Fruit fly (Drosophila melanogaster) whole organism, embryonic: Measurements from ENCODE around the gene Cyp4d14.
A peak's percentile ranks its signal among the peaks of the same experiment; 100 is the strongest.

Experiments
- Aef1 ChIP-seq: fragments of 200-800 bp; sonication (Bioruptor generic); IDR thresholded peaks from 3 replicates; pipeline ENCODE4 v1.3.6; 2022; ENCODE audit warnings: missing biosample characterization, missing genetic modification characterization
- Antp ChIP-seq: fragments of 200-800 bp; sonication (Bioruptor generic); optimal IDR thresholded peaks from 3 replicates; lab custom pipeline; 2016; ENCODE audit warnings: missing biosample characterization, missing genetic modification characterization
- Atf6 ChIP-seq: fragments of 200-800 bp; sonication (Bioruptor generic); IDR thresholded peaks from 2 replicates; pipeline ENCODE4 v1.3.6; 2022; ENCODE audit warnings: missing biosample characterization, missing genetic modification characterization
- CG11723 ChIP-seq: fragments of 200-800 bp; sonication (Bioruptor generic); optimal IDR thresholded peaks from 2 replicates; lab custom pipeline; 2017; ENCODE audit warnings: missing biosample characterization, mild to moderate bottlenecking, missing genetic modification characterization
- CG12744 ChIP-seq: fragments of 200-800 bp; sonication (Bioruptor generic); optimal IDR thresholded peaks from 2 replicates; lab custom pipeline; 2016; ENCODE audit warnings: missing biosample characterization, missing genetic modification characterization
- CG13287 ChIP-seq: fragments of 200-800 bp; sonication (Bioruptor generic); IDR thresholded peaks from 2 replicates; pipeline ENCODE4 v1.3.6; 2022; ENCODE audit warnings: missing biosample characterization, missing genetic modification characterization; ENCODE audit not compliant: partially characterized antibody
- CG13894 ChIP-seq: fragments of 200-800 bp; sonication (Bioruptor generic); optimal IDR thresholded peaks from 3 replicates; lab custom pipeline; 2018; ENCODE audit warnings: missing biosample characterization, mild to moderate bottlenecking, missing genetic modification characterization, moderate library complexity
- CG15479 ChIP-seq: fragments of 200-800 bp; sonication (Bioruptor generic); optimal IDR thresholded peaks from 3 replicates; lab custom pipeline; 2019; ENCODE audit warnings: missing biosample characterization, mild to moderate bottlenecking, missing genetic modification characterization, moderate library complexity
- CG15514 ChIP-seq: fragments of 200-800 bp; sonication (Bioruptor generic); optimal IDR thresholded peaks from 3 replicates; lab custom pipeline; 2017; ENCODE audit warnings: missing biosample characterization, missing genetic modification characterization, mild to moderate bottlenecking, moderate library complexity, missing genetic modification reagents
- CG1602 ChIP-seq: fragments of 200-800 bp; sonication (Bioruptor generic); optimal IDR thresholded peaks from 3 replicates; lab custom pipeline; 2016; ENCODE audit warnings: missing biosample characterization, missing genetic modification characterization
- CG1603 ChIP-seq: fragments of 200-800 bp; sonication (Bioruptor generic); optimal IDR thresholded peaks from 2 replicates; lab custom pipeline; 2019; ENCODE audit warnings: missing biosample characterization, mild to moderate bottlenecking, missing genetic modification characterization, moderate library complexity
- CG18764 ChIP-seq: fragments of 200-800 bp; sonication (Bioruptor generic); optimal IDR thresholded peaks from 3 replicates; lab custom pipeline; 2016; ENCODE audit warnings: missing biosample characterization, missing genetic modification characterization
- CG2129 ChIP-seq: fragments of 200-800 bp; sonication (Bioruptor generic); IDR thresholded peaks from 2 replicates; pipeline ENCODE4 v1.3.6; 2022; ENCODE audit warnings: missing biosample characterization, missing genetic modification characterization; ENCODE audit not compliant: partially characterized antibody
- CG2678 ChIP-seq: fragments of 200-800 bp; sonication (Bioruptor generic); optimal IDR thresholded peaks from 3 replicates; lab custom pipeline; 2019; ENCODE audit warnings: missing biosample characterization, mild to moderate bottlenecking, missing genetic modification characterization, moderate library complexity
- CG2889 ChIP-seq: fragments of 200-800 bp; sonication (Bioruptor generic); IDR thresholded peaks from 3 replicates; pipeline ENCODE4 v1.3.6; 2022; ENCODE audit warnings: missing biosample characterization, missing genetic modification characterization
- CG30431 ChIP-seq: fragments of 200-800 bp; sonication (Bioruptor generic); optimal IDR thresholded peaks from 2 replicates; lab custom pipeline; 2017; ENCODE audit warnings: missing biosample characterization, missing genetic modification characterization
- CG32767 ChIP-seq: fragments of 200-800 bp; sonication (Bioruptor generic); IDR thresholded peaks from 2 replicates; pipeline ENCODE4 v1.3.6; 2022; ENCODE audit warnings: missing biosample characterization, missing genetic modification characterization
- CG34224 ChIP-seq: fragments of 200-800 bp; sonication (Bioruptor generic); IDR thresholded peaks from 3 replicates; pipeline ENCODE4 v1.3.6; 2022; ENCODE audit warnings: missing biosample characterization, missing genetic modification characterization; ENCODE audit not compliant: partially characterized antibody
- CG4360 ChIP-seq: fragments of 200-800 bp; sonication (Bioruptor generic); IDR thresholded peaks from 2 replicates; pipeline ENCODE4 v1.3.6; 2022; ENCODE audit warnings: missing biosample characterization, missing genetic modification characterization
- CG4707 ChIP-seq: fragments of 200-800 bp; sonication (Bioruptor generic); optimal IDR thresholded peaks from 2 replicates; lab custom pipeline; 2018; ENCODE audit warnings: missing biosample characterization, mild to moderate bottlenecking, missing genetic modification characterization, moderate library complexity
- CG4730 ChIP-seq: fragments of 200-800 bp; sonication (Bioruptor generic); IDR thresholded peaks from 2 replicates; pipeline ENCODE4 v1.3.6; 2022; ENCODE audit warnings: missing biosample characterization, missing genetic modification characterization
- CG8765 ChIP-seq: fragments of 200-800 bp; sonication (Bioruptor generic); IDR thresholded peaks from 2 replicates; pipeline ENCODE4 v1.3.6; 2022; ENCODE audit warnings: missing biosample characterization, missing genetic modification characterization
- ERR ChIP-seq: fragments of 200-800 bp; sonication (Bioruptor generic); optimal IDR thresholded peaks from 2 replicates; lab custom pipeline; 2016; ENCODE audit warnings: missing biosample characterization, missing genetic modification characterization
- Kr ChIP-seq: fragments of 200-800 bp; sonication (Bioruptor generic); optimal IDR thresholded peaks from 2 replicates; lab custom pipeline; 2017; ENCODE audit warnings: missing biosample characterization, mild to moderate bottlenecking, missing genetic modification characterization
- Med ChIP-seq: fragments of 200-800 bp; sonication (Bioruptor generic); peaks from one replicate; lab custom pipeline; 2016; ENCODE audit warnings: missing biosample characterization, missing genetic modification characterization, mild to moderate bottlenecking, inconsistent platforms, moderate library complexity
- Optix ChIP-seq: fragments of 200-800 bp; sonication (Bioruptor generic); IDR thresholded peaks from 3 replicates; pipeline ENCODE4 v1.3.6; 2022; ENCODE audit warnings: missing biosample characterization, missing genetic modification characterization
- Trl ChIP-seq, 3 experiments: fragments of >200 bp in 2 of 3; fragments of 200-800 bp in 1 of 3; sonication (Bioruptor generic) in 1 of 3; optimal IDR thresholded peaks; 2 replicates in 1 of 3; 3 replicates in 2 of 3; lab custom pipeline; 2016 to 2017; ENCODE audit warnings: missing biosample characterization in 1 of 3, missing genetic modification characterization in 1 of 3
- Usf ChIP-seq: fragments of 200-800 bp; sonication (Bioruptor generic); optimal IDR thresholded peaks from 2 replicates; lab custom pipeline; 2017; ENCODE audit warnings: missing genotype, missing biosample characterization, missing genetic modification characterization
- ap ChIP-seq: fragments of 200-800 bp; sonication (Bioruptor generic); IDR thresholded peaks from 2 replicates; pipeline ENCODE4 v1.3.6; 2022; ENCODE audit warnings: missing biosample characterization, missing genetic modification characterization
- ase ChIP-seq: fragments of 200-800 bp; sonication (Bioruptor generic); IDR thresholded peaks from 3 replicates; pipeline ENCODE4 v1.3.6; 2022; ENCODE audit warnings: missing biosample characterization, missing genetic modification characterization
- bab2 ChIP-seq: fragments of 200-800 bp; sonication (Bioruptor generic); optimal IDR thresholded peaks from 2 replicates; lab custom pipeline; 2016; ENCODE audit warnings: missing biosample characterization, missing genetic modification characterization
- bbx ChIP-seq: fragments of 200-800 bp; sonication (Bioruptor generic); IDR thresholded peaks from 2 replicates; pipeline ENCODE4 v1.3.6; 2022; ENCODE audit warnings: missing biosample characterization, missing genetic modification characterization; ENCODE audit not compliant: partially characterized antibody
- br ChIP-seq: fragments of >200 bp; optimal IDR thresholded peaks from 2 replicates; lab custom pipeline; 2017
- btn ChIP-seq: fragments of 200-800 bp; sonication (Bioruptor generic); optimal IDR thresholded peaks from 2 replicates; lab custom pipeline; 2016; ENCODE audit warnings: missing biosample characterization, missing genetic modification characterization
- en ChIP-seq: fragments of 200-800 bp; sonication (Bioruptor generic); optimal IDR thresholded peaks from 2 replicates; lab custom pipeline; 2016; ENCODE audit warnings: missing biosample characterization, missing genetic modification characterization
- exex ChIP-seq: fragments of 200-800 bp; sonication (Bioruptor generic); optimal IDR thresholded peaks from 4 replicates; lab custom pipeline; 2018; ENCODE audit warnings: missing biosample characterization, mild to moderate bottlenecking, missing genetic modification characterization, moderate library complexity
- kah ChIP-seq: fragments of 200-800 bp; sonication (Bioruptor generic); optimal IDR thresholded peaks from 2 replicates; lab custom pipeline; 2018; ENCODE audit warnings: missing biosample characterization, mild to moderate bottlenecking, missing genetic modification characterization
- kni ChIP-seq: fragments of 200-800 bp; sonication (Bioruptor generic); optimal IDR thresholded peaks from 3 replicates; lab custom pipeline; 2017; ENCODE audit warnings: mild to moderate bottlenecking, missing biosample characterization, missing genetic modification reagents, missing genetic modification characterization
- nerfin-1 ChIP-seq: fragments of 200-800 bp; sonication (Bioruptor generic); optimal IDR thresholded peaks from 3 replicates; lab custom pipeline; 2019; ENCODE audit warnings: missing biosample characterization, mild to moderate bottlenecking, missing genetic modification characterization, moderate library complexity
- otp ChIP-seq: fragments of 200-800 bp; sonication (Bioruptor generic); IDR thresholded peaks from 3 replicates; pipeline ENCODE4, ENCODE4 v1.3.6; 2022; ENCODE audit warnings: missing biosample characterization, missing genetic modification characterization
- peb ChIP-seq: fragments of 200-800 bp; sonication (Bioruptor generic); IDR thresholded peaks from 2 replicates; pipeline ENCODE4 v1.3.6; 2022; ENCODE audit warnings: missing biosample characterization, missing genetic modification characterization
- salm ChIP-seq: fragments of 200-800 bp; sonication (Bioruptor generic); optimal IDR thresholded peaks from 2 replicates; lab custom pipeline; 2018; ENCODE audit warnings: missing biosample characterization, mild to moderate bottlenecking, missing genetic modification characterization
- sd ChIP-seq: fragments of 200-800 bp; sonication (Bioruptor generic); optimal IDR thresholded peaks from 3 replicates; lab custom pipeline; 2018; ENCODE audit warnings: missing biosample characterization, mild to moderate bottlenecking, missing genetic modification characterization, moderate library complexity
- so ChIP-seq: fragments of 200-800 bp; sonication (Bioruptor generic); IDR thresholded peaks from 3 replicates; pipeline ENCODE4 v1.3.6; 2022; ENCODE audit warnings: missing biosample characterization, missing genetic modification characterization
- ssp ChIP-seq: fragments of 200-800 bp; sonication (Bioruptor generic); IDR thresholded peaks from 2 replicates; pipeline ENCODE4 v1.3.6; 2022; ENCODE audit warnings: missing biosample characterization, missing genetic modification characterization
- trem ChIP-seq: fragments of 200-800 bp; optimal IDR thresholded peaks from 3 replicates; lab custom pipeline; 2019; ENCODE audit warnings: missing biosample characterization, mild to moderate bottlenecking, missing genetic modification characterization, moderate library complexity
- usp ChIP-seq: fragments of >200 bp; optimal IDR thresholded peaks from 2 replicates; lab custom pipeline; 2017; ENCODE audit warnings: missing biosample characterization, missing genetic modification characterization
- wek ChIP-seq: fragments of 200-800 bp; sonication (Bioruptor generic); optimal IDR thresholded peaks from 3 replicates; lab custom pipeline; 2018; ENCODE audit warnings: missing biosample characterization, mild to moderate bottlenecking, missing genetic modification characterization, moderate library complexity
- z ChIP-seq: fragments of 200-800 bp; sonication (Bioruptor generic); IDR thresholded peaks from 3 replicates; pipeline ENCODE4 v1.3.6; 2022; ENCODE audit warnings: missing biosample characterization, missing genetic modification characterization
- zen ChIP-seq: fragments of 200-800 bp; sonication (Bioruptor generic); optimal IDR thresholded peaks from 3 replicates; lab custom pipeline; 2018; ENCODE audit warnings: missing biosample characterization, mild to moderate bottlenecking, missing genetic modification characterization, moderate library complexity

Gene Cyp4d14

dm6 chrX:2139610-2140009 lies 35.5 kb downstream of the Cyp4d14 start (continued):
- no peak for TF ChIP-seq z

dm6 chrX:2138417-2138816 lies 36.7 kb downstream of the Cyp4d14 start:
- no peak for TF ChIP-seq otp (GFP tag; lab: Robert Waterston, UW)
- TF ChIP-seq ssp (GFP tag; lab: Robert Waterston, UW), result no peak
- peak; percentile 64; the same call in 2 of the 3 replicates for TF ChIP-seq Aef1 (GFP tag; lab: Robert Waterston, UW)
- TF ChIP-seq CG32767, result no peak
- no peak for TF ChIP-seq bab2
- peak; percentile 18 for TF ChIP-seq exex (tag; lab: Kevin White, UChicago)
- no peak for TF ChIP-seq kni (GFP tag; lab: Kevin White, UChicago)
- no peak for TF ChIP-seq Antp
- no peak for TF ChIP-seq CG34224 (GFP tag; lab: Robert Waterston, UW)
- peak; percentile 91 for TF ChIP-seq zen (tag; lab: Kevin White, UChicago)
- TF ChIP-seq CG2889 (GFP tag; lab: Robert Waterston, UW), result no peak
- no peak for TF ChIP-seq wek (GFP tag; lab: Kevin White, UChicago)
- TF ChIP-seq peb (GFP tag; lab: Robert Waterston, UW), result no peak
- TF ChIP-seq ase (GFP tag; lab: Robert Waterston, UW), result no peak
- no peak for TF ChIP-seq usp (GFP tag; lab: Kevin White, UChicago)
- peak in 1 of 2 experiments; percentile 76 for TF ChIP-seq Trl (optimal IDR thresholded peaks at IDR 0.05; lab: Kevin White, UChicago)
- TF ChIP-seq Trl (GFP tag; optimal IDR thresholded peaks at IDR 0.05; lab: Kevin White, UChicago), result no peak
- TF ChIP-seq Atf6 (GFP tag; lab: Robert Waterston, UW), result no peak
- TF ChIP-seq CG4360 (GFP tag; lab: Robert Waterston, UW), result peak; percentile 94
- no peak for TF ChIP-seq CG4730 (GFP tag; lab: Robert Waterston, UW)
- no peak for TF ChIP-seq kah (GFP tag; lab: Kevin White, UChicago)
- TF ChIP-seq sd (tag; lab: Kevin White, UChicago), result peak; percentile 67
- TF ChIP-seq Optix (GFP tag; lab: Robert Waterston, UW), result no peak
- no peak for TF ChIP-seq CG15514 (GFP tag; lab: Kevin White, UChicago)
- no peak for TF ChIP-seq CG1603 (tag; lab: Kevin White, UChicago)
- no peak for TF ChIP-seq CG2678
- TF ChIP-seq br, result no peak
- no peak for TF ChIP-seq CG1602
- TF ChIP-seq Usf, result no peak
- no peak for TF ChIP-seq CG18764 (GFP tag; lab: Kevin White, UChicago)
- TF ChIP-seq CG11723 (GFP tag; lab: Kevin White, UChicago), result no peak
- no peak for TF ChIP-seq trem
- TF ChIP-seq CG13287, result no peak
- TF ChIP-seq Kr (GFP tag; lab: Kevin White, UChicago), result no peak
- no peak for TF ChIP-seq so (GFP tag; lab: Robert Waterston, UW)
- TF ChIP-seq ERR (GFP tag; lab: Kevin White, UChicago), result no peak
- no peak for TF ChIP-seq bbx
- TF ChIP-seq Med (GFP tag; lab: Kevin White, UChicago), result peak; percentile 14
- no peak for TF ChIP-seq salm (tag; lab: Kevin White, UChicago)
- no peak for TF ChIP-seq ap
- peak; percentile 51 for TF ChIP-seq CG15479 (GFP tag; lab: Kevin White, UChicago)
- no peak for TF ChIP-seq nerfin-1
- no peak for TF ChIP-seq CG12744 (GFP tag; lab: Kevin White, UChicago)
- TF ChIP-seq btn (GFP tag; lab: Kevin White, UChicago), result no peak
- no peak for TF ChIP-seq CG2129
- no peak for TF ChIP-seq CG30431 (GFP tag; lab: Kevin White, UChicago)
- no peak for TF ChIP-seq en (GFP tag; lab: Kevin White, UChicago)
- no peak for TF ChIP-seq CG8765 (GFP tag; lab: Robert Waterston, UW)
- TF ChIP-seq CG13894 (tag; lab: Kevin White, UChicago), result no peak
- no peak for TF ChIP-seq CG4707 (GFP tag; lab: Kevin White, UChicago)
